Worm (Caenorhabditis elegans): ENCODE measurements around the gene fbxa-77.
"Not testable (repeated sequence)": the region's sequence is repeated elsewhere in the genome, so short reads cannot be mapped to it uniquely, and the experiment has no call there.

The fbxa-77 gene

DNA sequence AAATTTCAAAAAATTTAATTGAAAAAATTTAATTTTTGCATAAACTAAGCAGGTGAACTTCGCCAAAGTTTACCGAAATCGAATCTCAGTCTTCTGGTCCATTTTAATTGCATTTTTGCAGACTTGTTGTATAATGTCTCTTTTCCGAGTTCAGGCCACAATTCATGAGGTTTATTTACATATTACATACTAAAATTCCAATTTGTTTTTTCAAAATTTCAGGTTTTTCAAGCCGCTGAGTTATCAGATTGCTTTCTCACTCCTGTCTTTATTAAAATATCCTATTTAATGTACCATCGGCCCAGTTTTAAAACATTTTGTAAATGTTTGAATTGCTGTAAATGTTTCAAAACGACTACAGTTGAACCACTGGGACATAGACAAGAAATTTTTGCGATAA, 7.2 kb downstream of the fbxa-77 start, which contains the start of gene fbxa-208:
TSS of gene fbxa-208 (plus strand) at position 301 of the 400 bp plus-strand sequence.
- TF ChIP-seq fos-1, elt-1, mdl-1 (tag; optimal IDR thresholded peaks at IDR 0.05): not testable (repeated sequence)

- TF ChIP-seq ama-1 (optimal IDR thresholded peaks at IDR 0.05); nhr-76 (tag; optimal IDR thresholded peaks at IDR 0.05); unc-62 (GFP tag; optimal IDR thresholded peaks at IDR 0.05): not testable (repeated sequence)
These were observed 9.1 kb downstream of the fbxa-77 start, which contains the start of gene fbxa-78 for ce11 chrIII:1258358-1258757. TSS of gene fbxa-78 (minus strand) at chrIII:1258458.

DNA sequence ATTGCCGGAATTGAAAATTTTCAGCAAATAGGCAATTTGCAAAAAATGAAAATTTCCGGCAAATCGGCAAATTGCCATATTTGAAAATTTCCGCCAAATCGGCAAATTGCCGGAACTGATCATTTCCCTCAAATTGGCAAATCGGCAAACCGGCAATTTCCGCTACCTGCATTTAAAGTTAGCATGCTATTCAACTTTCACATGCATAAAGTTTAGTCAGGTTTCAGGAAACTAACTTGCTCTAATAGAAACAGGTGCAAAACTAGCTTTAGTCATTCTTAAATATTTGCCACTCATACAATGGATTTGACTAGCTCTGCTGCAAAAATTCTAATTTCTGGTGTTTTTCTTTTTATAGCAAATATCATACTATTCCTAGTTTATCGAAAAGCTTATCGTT, 14.4 kb downstream of the fbxa-77 start, which contains the start of gene srz-9:
TSS of gene srz-9 (plus strand) at position 301 of the 400 bp plus-strand sequence.
- not testable (repeated sequence) for TF ChIP-seq nhr-76 (tag; optimal IDR thresholded peaks at IDR 0.05); daf-12 (tag; optimal IDR thresholded peaks at IDR 0.05); unc-62 (GFP tag; optimal IDR thresholded peaks at IDR 0.05)

- TF ChIP-seq nhr-11 (tag; optimal IDR thresholded peaks at IDR 0.05); fkh-10 (GFP tag; optimal IDR thresholded peaks at IDR 0.05); tbx-2 (tag; optimal IDR thresholded peaks at IDR 0.05): not testable (repeated sequence)
These were observed 17.5 kb downstream of the fbxa-77 start, which contains the start of gene fbxa-151 for ce11 chrIII:1266799-1267198. TSS of gene fbxa-151 (minus strand) at chrIII:1266899.

DNA sequence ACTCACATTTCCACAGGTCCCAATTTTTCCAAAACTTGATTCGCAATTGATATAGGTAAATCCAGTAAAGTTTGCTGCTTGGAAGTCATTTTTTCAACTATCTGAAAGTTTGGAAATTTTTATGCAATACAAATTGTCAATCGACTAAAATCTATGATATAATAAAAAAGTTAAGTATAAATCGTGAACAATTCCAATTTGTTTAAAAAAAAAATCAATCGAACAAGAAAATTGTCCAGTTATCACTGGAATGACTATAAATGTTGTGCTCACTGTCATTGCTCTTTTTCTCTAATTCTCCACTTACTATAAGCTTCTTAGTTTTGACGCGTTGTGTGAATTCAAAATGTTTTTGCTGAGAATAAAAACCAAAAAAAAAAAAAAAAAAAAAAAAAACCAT, 19.9 kb downstream of the fbxa-77 start, which contains the start of gene fbxa-32:
TSS of gene fbxa-32 (minus strand) at position 101 of the 400 bp plus-strand sequence.
- TF ChIP-seq elt-2 (tag; optimal IDR thresholded peaks at IDR 0.05) (peak; percentile 57), pha-4 (tag; optimal IDR thresholded peaks at IDR 0.05) (peak; percentile 14), egl-5 (tag; optimal IDR thresholded peaks at IDR 0.05) (no peak)

DNA sequence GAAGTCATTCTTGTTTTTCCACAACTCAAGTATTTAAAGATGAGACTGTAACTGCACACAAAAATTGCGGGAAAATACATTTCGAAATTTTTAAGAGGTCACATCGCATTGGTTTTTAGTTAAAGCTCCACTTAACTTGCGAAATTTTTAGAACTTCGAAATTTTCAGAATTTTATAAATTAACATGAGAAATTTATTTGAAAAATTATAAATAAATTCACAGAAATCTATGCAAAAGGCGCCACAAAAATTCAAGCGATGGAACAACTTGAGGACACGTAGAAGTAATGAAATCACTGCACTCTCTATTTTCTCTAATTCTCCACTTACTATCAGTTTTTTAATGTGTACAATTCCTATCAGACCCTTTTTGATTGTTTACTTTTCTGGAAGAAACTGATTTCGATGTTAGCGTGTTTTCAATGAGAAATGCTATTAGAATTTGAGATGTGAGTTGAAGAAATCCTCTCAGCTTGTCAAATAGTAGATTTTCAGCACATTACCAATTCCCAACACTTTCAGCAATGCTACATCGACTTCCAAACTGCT, 22.2 kb downstream of the fbxa-77 start, which contains the start of gene fbxa-31:
TSS of gene fbxa-31 (minus strand) at position 51 of the 549 bp plus-strand sequence.
- TF ChIP-seq tbx-2 (tag; optimal IDR thresholded peaks at IDR 0.05) = no peak
- TF ChIP-seq pqm-1 (tag; optimal IDR thresholded peaks at IDR 0.05) = peak; percentile 48
- TF ChIP-seq sea-2 (GFP tag; optimal IDR thresholded peaks at IDR 0.05) = no peak
- no peak for TF ChIP-seq daf-12 (tag; optimal IDR thresholded peaks at IDR 0.05)
- no peak for TF ChIP-seq unc-62 (GFP tag; optimal IDR thresholded peaks at IDR 0.05)
- TF ChIP-seq skn-1 (tag; optimal IDR thresholded peaks at IDR 0.05) = no peak
- TF ChIP-seq pha-4 (tag; optimal IDR thresholded peaks at IDR 0.05) = peak; percentile 96
- no peak for TF ChIP-seq zag-1 (tag; optimal IDR thresholded peaks at IDR 0.05)
- no peak for TF ChIP-seq jun-1 (tag; optimal IDR thresholded peaks at IDR 0.05)
- TF ChIP-seq ztf-4 (tag; optimal IDR thresholded peaks at IDR 0.05) = no peak
- no peak for TF ChIP-seq ceh-82 (tag; optimal IDR thresholded peaks at IDR 0.05)
- no peak for TF ChIP-seq nhr-25 (tag; optimal IDR thresholded peaks at IDR 0.05)
- no peak for TF ChIP-seq ztf-11 (tag; optimal IDR thresholded peaks at IDR 0.05)
- no peak for TF ChIP-seq lin-15B (tag; optimal IDR thresholded peaks at IDR 0.05)
- no peak for TF ChIP-seq aly-2 (tag; optimal IDR thresholded peaks at IDR 0.05)
- no peak for TF ChIP-seq ceh-9 (tag; optimal IDR thresholded peaks at IDR 0.05)
- TF ChIP-seq elt-3 (tag; optimal IDR thresholded peaks at IDR 0.05) = no peak
- TF ChIP-seq fos-1 (tag; optimal IDR thresholded peaks at IDR 0.05) = no peak
- TF ChIP-seq elt-2 (tag; optimal IDR thresholded peaks at IDR 0.05) = peak; percentile 59
- no peak for TF ChIP-seq ceh-28 (tag; optimal IDR thresholded peaks at IDR 0.05)
- TF ChIP-seq fkh-10 (GFP tag; optimal IDR thresholded peaks at IDR 0.05) = no peak
- TF ChIP-seq nhr-28 (tag; optimal IDR thresholded peaks at IDR 0.05) = no peak
- no peak for TF ChIP-seq ama-1 (optimal IDR thresholded peaks at IDR 0.05)

- TF ChIP-seq hmg-11 (tag; optimal IDR thresholded peaks at IDR 0.05) (no peak), R02D3.7 (tag; optimal IDR thresholded peaks at IDR 0.05) (no peak), egl-5 (tag; optimal IDR thresholded peaks at IDR 0.05) (no peak), nhr-67 (tag; optimal IDR thresholded peaks at IDR 0.05) (no peak), ama-1 (optimal IDR thresholded peaks at IDR 0.05) (no peak), nhr-237 (tag; optimal IDR thresholded peaks at IDR 0.05) (no peak), nhr-43 (tag; optimal IDR thresholded peaks at IDR 0.05; ENCODE audit: poor library complexity, severe bottlenecking) (no peak), nhr-11 (tag; optimal IDR thresholded peaks at IDR 0.05) (no peak), nhr-76 (tag; optimal IDR thresholded peaks at IDR 0.05) (no peak), ceh-9 (tag; optimal IDR thresholded peaks at IDR 0.05) (no peak), ceh-82 (tag; optimal IDR thresholded peaks at IDR 0.05) (no peak), lin-39 (tag; optimal IDR thresholded peaks at IDR 0.05) (no peak), pqm-1 (tag; optimal IDR thresholded peaks at IDR 0.05) (peak; percentile 58), nhr-12 (tag; optimal IDR thresholded peaks at IDR 0.05) (no peak), elt-2 (tag; optimal IDR thresholded peaks at IDR 0.05) (peak; percentile 72)
These were observed 24.5 kb downstream of the fbxa-77 start, which contains the start of gene fbxa-29 for ce11 chrIII:1273655-1274328. TSS of gene fbxa-29 (minus strand) at chrIII:1273705.

All from whole organism, L3 larva.